Worm (Caenorhabditis elegans) whole organism, L2 larva: Measurements from ENCODE around the gene twk-28.

Experiments used
- ceh-16 ChIP-seq: fragments of 150-350 bp; optimal IDR thresholded peaks from 2 replicates; lab custom pipeline; 2014; ENCODE audit warnings: missing biosample characterization, missing genetic modification characterization
- nhr-11 ChIP-seq: fragments of 150-350 bp; optimal IDR thresholded peaks from 2 replicates; lab custom pipeline; 2014; ENCODE audit warnings: missing biosample characterization, missing genetic modification characterization

DNA sequence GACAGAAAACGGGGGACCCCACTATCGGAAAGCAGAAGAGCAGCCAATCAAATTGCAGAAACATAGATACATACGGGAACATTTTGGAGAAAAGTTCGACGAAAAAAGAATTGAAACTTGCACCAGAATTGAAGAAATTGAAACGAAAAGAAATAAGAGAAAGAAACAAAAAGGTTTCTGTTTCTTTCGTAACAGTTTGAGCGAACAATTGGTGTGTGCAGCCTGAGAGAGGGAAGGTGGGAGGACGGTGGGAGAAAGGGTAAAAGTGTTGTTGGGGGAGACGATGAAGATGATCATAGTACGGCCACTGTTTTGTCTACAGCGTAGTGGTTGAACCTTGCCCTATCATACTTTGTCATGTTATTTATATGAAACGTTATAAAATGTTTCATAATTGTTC is 15.8 kb upstream of the twk-28 start:
- TF ChIP-seq nhr-11 (tag; lab: Kevin White, UChicago) (no peak), ceh-16 (no peak)
